Worm (Caenorhabditis elegans) whole organism, L4/young adult: ENCODE measurements around the gene rhi-1.

Experiments
- dao-5 ChIP-seq: sonication (generic microtip); optimal IDR thresholded peaks from 2 replicates; lab custom pipeline; 2016; ENCODE audit warnings: missing genotype, missing genetic modification characterization, moderate library complexity, missing compliant biosample characterization
- him-1 ChIP-seq: sonication (generic microtip); optimal IDR thresholded peaks from 2 replicates; lab custom pipeline; 2016; ENCODE audit warnings: missing genotype, missing genetic modification reagents, missing genetic modification characterization, missing compliant biosample characterization

DNA sequence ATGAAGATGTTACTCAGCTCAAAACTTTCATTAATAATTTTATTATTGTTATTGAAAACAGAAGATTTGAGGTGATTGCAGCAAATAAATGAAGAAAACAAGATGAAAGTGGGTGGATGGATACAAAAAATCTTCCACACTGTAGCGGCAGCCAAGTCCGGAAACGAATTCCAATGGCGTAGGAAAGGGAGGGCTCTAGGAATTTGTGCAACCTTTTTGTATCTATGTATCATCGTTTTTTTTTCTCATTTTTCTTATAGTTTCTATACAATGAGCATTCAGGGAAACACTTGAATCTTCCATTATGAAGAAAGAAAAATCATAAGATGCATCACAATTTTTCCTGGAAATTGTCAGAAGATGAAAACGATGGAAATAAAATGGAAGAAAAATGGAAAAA, 7.8 kb upstream of the rhi-1 start:
- TF ChIP-seq him-1 (tag; lab: Kevin White, UChicago) (no peak), dao-5 (tag; lab: Kevin White, UChicago) (no peak)
